Worm (Caenorhabditis elegans): ENCODE data around the gene Y38C1AA.7.

DNA sequence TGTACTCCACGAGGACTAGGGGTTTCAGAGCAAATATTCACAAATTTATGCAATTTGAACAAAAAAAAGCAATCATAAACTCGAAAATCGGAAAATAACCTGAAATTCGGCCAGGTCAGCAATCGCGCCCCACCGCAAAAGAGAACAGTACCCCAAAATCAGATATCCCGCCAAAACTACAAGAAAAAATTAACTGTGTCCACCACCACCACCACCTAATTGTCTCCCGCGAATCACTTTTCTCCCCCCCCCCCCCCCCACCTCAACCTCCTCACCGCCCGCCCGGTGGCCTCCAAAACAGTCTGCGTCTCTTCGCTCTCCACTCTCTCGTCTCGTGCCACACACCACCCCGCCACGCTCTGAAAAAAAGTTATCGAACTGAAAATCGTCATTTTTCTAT is 30.2 kb upstream of the Y38C1AA.7 start:
- TF ChIP-seq ztf-1 (GFP tag; conservative IDR thresholded peaks at IDR 0.05), result no peak
- no peak for TF ChIP-seq unc-39 (tag; optimal IDR thresholded peaks at IDR 0.05)
- TF ChIP-seq nhr-25 (tag; optimal IDR thresholded peaks at IDR 0.05), result no peak
- TF ChIP-seq ama-1 (optimal IDR thresholded peaks at IDR 0.05), result no peak
- no peak for TF ChIP-seq R02D3.7 (tag; optimal IDR thresholded peaks at IDR 0.05)
- no peak for TF ChIP-seq crh-2 (tag; optimal IDR thresholded peaks at IDR 0.05)
- TF ChIP-seq lin-13 (GFP tag; optimal IDR thresholded peaks at IDR 0.05), result no peak
- TF ChIP-seq nhr-11 (tag; optimal IDR thresholded peaks at IDR 0.05), result no peak

All from whole organism, L2 larva.